Worm (Caenorhabditis elegans) whole organism, L2 larva: ENCODE data around the gene F49E12.12.

Experiments used
- lin-13 ChIP-seq: fragments of 150-350 bp; optimal IDR thresholded peaks from 2 replicates; lab custom pipeline; 2014; ENCODE audit warnings: missing biosample characterization, missing genetic modification reagents, missing genetic modification characterization
- nhr-11 ChIP-seq: fragments of 150-350 bp; optimal IDR thresholded peaks from 2 replicates; lab custom pipeline; 2014; ENCODE audit warnings: missing biosample characterization, missing genetic modification characterization
- peb-1 ChIP-seq: fragments of 150-350 bp; optimal IDR thresholded peaks from 2 replicates; lab custom pipeline; 2014; ENCODE audit warnings: missing biosample characterization, missing genetic modification characterization
- skn-1 ChIP-seq: sonication (generic microtip); optimal IDR thresholded peaks from 2 replicates; lab custom pipeline; 2017; ENCODE audit warnings: missing biosample characterization, missing genetic modification characterization

DNA sequence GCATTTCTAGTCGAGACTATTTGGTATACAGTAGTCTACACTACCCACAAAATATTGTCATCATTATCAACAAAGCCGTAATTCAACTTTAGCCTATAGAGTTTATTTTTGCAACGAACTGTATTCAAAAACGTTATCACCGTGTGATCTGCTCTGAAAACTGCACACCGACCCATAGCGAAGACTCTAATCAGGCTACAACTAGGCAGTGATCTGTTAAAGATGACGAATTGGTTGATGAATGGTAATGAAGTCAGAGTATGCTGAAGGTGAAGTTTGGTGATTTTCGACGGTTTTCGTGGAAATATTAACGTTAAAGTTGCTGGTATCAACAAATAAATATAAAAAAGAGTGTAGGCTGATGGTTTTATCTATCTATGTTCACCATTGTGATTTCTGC lies 5.6 kb downstream of the F49E12.12 start:
- TF ChIP-seq lin-13 (GFP tag; lab: Kevin White, UChicago) (no peak), nhr-11 (no peak), peb-1 (tag; lab: Kevin White, UChicago) (no peak), skn-1 (no peak)
